Worm (Caenorhabditis elegans) whole organism, early embryonic: ENCODE measurements around the gene ani-3.

ENCODE experiments used
- F13C5.2 ChIP-seq: sonication (generic microtip); optimal IDR thresholded peaks from 2 replicates; lab custom pipeline; 2017; ENCODE audit warnings: mild to moderate bottlenecking, missing genetic modification characterization, inconsistent platforms, missing compliant biosample characterization
- ama-1 ChIP-seq: fragments of 150-350 bp; optimal IDR thresholded peaks from 2 replicates; lab custom pipeline; 2014
- ceh-36 ChIP-seq: sonication (generic microtip); optimal IDR thresholded peaks from 2 replicates; lab custom pipeline; 2016; ENCODE audit warnings: missing genetic modification characterization, inconsistent platforms, missing compliant biosample characterization
- flt-1 ChIP-seq: fragments of 200-800 bp; sonication (Bioruptor generic); IDR thresholded peaks from 2 replicates; pipeline ENCODE4 v1.3.6; 2022; ENCODE audit warnings: missing genetic modification characterization, missing compliant biosample characterization
- hnd-1 ChIP-seq: sonication (generic microtip); optimal IDR thresholded peaks from 2 replicates; lab custom pipeline; 2016; ENCODE audit warnings: missing genetic modification characterization, missing compliant biosample characterization
- pes-1 ChIP-seq: fragments of 200-800 bp; sonication (Bioruptor generic); IDR thresholded peaks from 2 replicates; pipeline ENCODE4 v1.3.6; 2022; ENCODE audit warnings: missing genetic modification reagents, missing genetic modification characterization, missing compliant biosample characterization
- scrt-1 ChIP-seq: fragments of 200-800 bp; sonication (Bioruptor generic); IDR thresholded peaks from 2 replicates; pipeline ENCODE4 v1.3.6; 2022; ENCODE audit warnings: missing genetic modification characterization, missing compliant biosample characterization
- sea-1 ChIP-seq: fragments of 200-800 bp; sonication (Bioruptor generic); conservative IDR thresholded peaks from 2 replicates; pipeline ENCODE4 v1.3.6; 2022; ENCODE audit warnings: missing genetic modification characterization, missing compliant biosample characterization
- tbx-11 ChIP-seq: fragments of 200-800 bp; sonication (Bioruptor generic); IDR thresholded peaks from 2 replicates; pipeline ENCODE4 v1.3.6; 2022; ENCODE audit warnings: missing genetic modification characterization, missing compliant biosample characterization
- tbx-37 ChIP-seq: fragments of 200-800 bp; sonication (Bioruptor generic); conservative IDR thresholded peaks from 2 replicates; pipeline ENCODE4 v1.3.6; 2022; ENCODE audit warnings: missing genetic modification reagents, missing genetic modification characterization, missing compliant biosample characterization
- tra-4 ChIP-seq: sonication (generic microtip); optimal IDR thresholded peaks from 2 replicates; lab custom pipeline; 2017; ENCODE audit warnings: missing genetic modification characterization, missing compliant biosample characterization

- TF ChIP-seq ama-1 (no peak), ceh-36 (tag; lab: Kevin White, UChicago) (no peak), flt-1 (no peak), hnd-1 (tag; lab: Kevin White, UChicago) (no peak), F13C5.2 (tag; lab: Kevin White, UChicago) (no peak), tra-4 (tag; lab: Kevin White, UChicago) (no peak), sea-1 (GFP tag; lab: Robert Waterston, UW) (no peak), scrt-1 (GFP tag; lab: Robert Waterston, UW) (no peak), tbx-37 (GFP tag; lab: Robert Waterston, UW) (no peak), tbx-11 (no peak), pes-1 (GFP tag; lab: Robert Waterston, UW) (no peak)
Measured at ce11 chrV:19697348-19698172, at the start of gene ani-3, which contains the start of gene Y43F8C.13.
